Fruit fly (Drosophila melanogaster) whole organism, prepupa: ENCODE results near the gene Jhbp4.

Experiments used
- CG6792 ChIP-seq: fragments of 200-800 bp; sonication (Bioruptor generic); optimal IDR thresholded peaks from 3 replicates; lab custom pipeline; 2016; ENCODE audit warnings: missing biosample characterization, missing genetic modification characterization
- CG7368 ChIP-seq: fragments of 200-800 bp; sonication (Bioruptor generic); optimal IDR thresholded peaks from 3 replicates; lab custom pipeline; 2016; ENCODE audit warnings: missing biosample characterization, missing genetic modification characterization
- Gug ChIP-seq: fragments of 200-800 bp; sonication (Bioruptor generic); IDR thresholded peaks from 2 replicates; pipeline ENCODE4 v1.3.6; 2022; ENCODE audit warnings: missing biosample characterization, missing genetic modification characterization
- dsx ChIP-seq: fragments of 200-800 bp; optimal IDR thresholded peaks from 3 replicates; lab custom pipeline; 2019; ENCODE audit warnings: missing biosample characterization, mild to moderate bottlenecking, missing genetic modification characterization, moderate library complexity; ENCODE audit not compliant: poor library complexity, severe bottlenecking

dm6 chr3R:16033727-16034126 is 9.6 kb upstream of the Jhbp4 start:
- no peak for TF ChIP-seq Gug (GFP tag; lab: Robert Waterston, UW)
- no peak for TF ChIP-seq CG6792 (GFP tag; lab: Kevin White, UChicago)
- TF ChIP-seq CG7368 (GFP tag; lab: Kevin White, UChicago) = no peak
- TF ChIP-seq dsx (GFP tag; lab: Kevin White, UChicago) = no peak
